Worm (Caenorhabditis elegans): ENCODE data around the gene med-1.

Gene med-1

ce11 chrX:12436486-12436885 is 6.1 kb downstream of the med-1 start:
- no peak for TF ChIP-seq R02D3.7 (tag; optimal IDR thresholded peaks at IDR 0.05)
- TF ChIP-seq lin-15B (tag; optimal IDR thresholded peaks at IDR 0.05): no peak
- TF ChIP-seq snpc-4 (tag; optimal IDR thresholded peaks at IDR 0.05): no peak
- no peak for TF ChIP-seq nhr-43 (tag; optimal IDR thresholded peaks at IDR 0.05; ENCODE audit: poor library complexity, severe bottlenecking)
- TF ChIP-seq ceh-16 (tag; optimal IDR thresholded peaks at IDR 0.05): no peak
- no peak for TF ChIP-seq pqm-1 (tag; optimal IDR thresholded peaks at IDR 0.05)
- TF ChIP-seq eor-1 (tag; optimal IDR thresholded peaks at IDR 0.05): no peak
- peak; percentile 51 for TF ChIP-seq pha-4 (tag; optimal IDR thresholded peaks at IDR 0.05)
- TF ChIP-seq ama-1 (optimal IDR thresholded peaks at IDR 0.05): no peak
- peak; percentile 30 for TF ChIP-seq lin-39 (tag; optimal IDR thresholded peaks at IDR 0.05)
- no peak for TF ChIP-seq unc-62 (GFP tag; optimal IDR thresholded peaks at IDR 0.05)
- no peak for TF ChIP-seq nhr-77 (tag; optimal IDR thresholded peaks at IDR 0.05)
- TF ChIP-seq aly-2 (tag; optimal IDR thresholded peaks at IDR 0.05): no peak

- peak; percentile 87 for TF ChIP-seq egl-5 (tag; optimal IDR thresholded peaks at IDR 0.05)
- no peak for TF ChIP-seq nhr-11 (tag; optimal IDR thresholded peaks at IDR 0.05)
- no peak for TF ChIP-seq pqm-1 (tag; optimal IDR thresholded peaks at IDR 0.05)
Measured at ce11 chrX:12438266-12438665, 7.9 kb downstream of the med-1 start.

- peak; percentile 10 for TF ChIP-seq hmg-11 (tag; optimal IDR thresholded peaks at IDR 0.05)
- no peak for TF ChIP-seq eor-1 (tag; optimal IDR thresholded peaks at IDR 0.05)
- no peak for TF ChIP-seq nhr-28 (tag; optimal IDR thresholded peaks at IDR 0.05)
- TF ChIP-seq nhr-23 (tag; optimal IDR thresholded peaks at IDR 0.05): no peak
- no peak for TF ChIP-seq egl-27 (tag; optimal IDR thresholded peaks at IDR 0.05)
- no peak for TF ChIP-seq fkh-10 (GFP tag; optimal IDR thresholded peaks at IDR 0.05)
- no peak for TF ChIP-seq ama-1 (optimal IDR thresholded peaks at IDR 0.05)
- no peak for TF ChIP-seq mml-1 (tag; optimal IDR thresholded peaks at IDR 0.05)
- no peak for TF ChIP-seq ceh-9 (tag; optimal IDR thresholded peaks at IDR 0.05)
- no peak for TF ChIP-seq nhr-25 (tag; optimal IDR thresholded peaks at IDR 0.05)
- no peak for TF ChIP-seq aly-2 (tag; optimal IDR thresholded peaks at IDR 0.05)
- TF ChIP-seq elt-1 (tag; optimal IDR thresholded peaks at IDR 0.05): no peak
- no peak for TF ChIP-seq sea-2 (GFP tag; optimal IDR thresholded peaks at IDR 0.05)
- peak; percentile 26 for TF ChIP-seq lin-39 (tag; optimal IDR thresholded peaks at IDR 0.05)
- no peak for TF ChIP-seq ceh-82 (tag; optimal IDR thresholded peaks at IDR 0.05)
- no peak for TF ChIP-seq elt-3 (tag; optimal IDR thresholded peaks at IDR 0.05)
- no peak for TF ChIP-seq jun-1 (tag; optimal IDR thresholded peaks at IDR 0.05)
Measured at ce11 chrX:12439998-12440722, 9.8 kb downstream of the med-1 start.

- TF ChIP-seq snpc-4 (tag; optimal IDR thresholded peaks at IDR 0.05) (no peak), ztf-11 (tag; optimal IDR thresholded peaks at IDR 0.05) (no peak), ceh-28 (tag; optimal IDR thresholded peaks at IDR 0.05) (no peak), unc-62 (GFP tag; optimal IDR thresholded peaks at IDR 0.05) (no peak), sea-2 (GFP tag; optimal IDR thresholded peaks at IDR 0.05) (no peak), elt-2 (tag; optimal IDR thresholded peaks at IDR 0.05) (no peak), fkh-2 (tag; optimal IDR thresholded peaks at IDR 0.05) (no peak), unc-39 (tag; optimal IDR thresholded peaks at IDR 0.05) (no peak), nhr-11 (tag; optimal IDR thresholded peaks at IDR 0.05) (no peak), aly-2 (tag; optimal IDR thresholded peaks at IDR 0.05) (no peak), lsy-12 (tag; optimal IDR thresholded peaks at IDR 0.05) (no peak), nhr-77 (tag; optimal IDR thresholded peaks at IDR 0.05) (no peak), eor-1 (tag; optimal IDR thresholded peaks at IDR 0.05) (no peak)
Measured at ce11 chrX:12444423-12444822, 14.0 kb downstream of the med-1 start.

ce11 chrX:12446572-12446971 is 16.2 kb downstream of the med-1 start:
- TF ChIP-seq pqm-1 (tag; optimal IDR thresholded peaks at IDR 0.05) (peak; percentile 17), elt-2 (tag; optimal IDR thresholded peaks at IDR 0.05) (peak; percentile 61), elt-1 (tag; optimal IDR thresholded peaks at IDR 0.05) (no peak), ceh-82 (tag; optimal IDR thresholded peaks at IDR 0.05) (no peak), nhr-25 (tag; optimal IDR thresholded peaks at IDR 0.05) (no peak)

All from whole organism, L3 larva.